Fruit fly (Drosophila melanogaster) whole organism, embryonic: ENCODE results near the gene CG43318.

ENCODE experiments used
- Ada2b ChIP-seq: fragments of 200-800 bp; sonication (Bioruptor generic); IDR thresholded peaks from 2 replicates; pipeline ENCODE4 v1.3.6; 2022; ENCODE audit warnings: missing biosample characterization, missing genetic modification characterization
- CG10959 ChIP-seq: fragments of 200-800 bp; sonication (Bioruptor generic); IDR thresholded peaks from 2 replicates; pipeline ENCODE4 v1.3.6; 2022; ENCODE audit warnings: missing biosample characterization, missing genetic modification characterization
- CG10979 ChIP-seq: fragments of 200-800 bp; sonication (Bioruptor generic); optimal IDR thresholded peaks from 2 replicates; lab custom pipeline; 2018; ENCODE audit warnings: missing biosample characterization, mild to moderate bottlenecking, missing genetic modification characterization, moderate library complexity
- CG11398 ChIP-seq: fragments of 200-800 bp; sonication (Bioruptor generic); optimal IDR thresholded peaks from 2 replicates; lab custom pipeline; 2016; ENCODE audit warnings: missing biosample characterization, missing genetic modification characterization
- CG12071 ChIP-seq: fragments of 200-800 bp; sonication (Bioruptor generic); optimal IDR thresholded peaks from 3 replicates; lab custom pipeline; 2018; ENCODE audit warnings: missing biosample characterization, mild to moderate bottlenecking, missing genetic modification characterization
- CG12155 ChIP-seq: fragments of 200-800 bp; sonication (Bioruptor generic); optimal IDR thresholded peaks from 3 replicates; lab custom pipeline; 2016; ENCODE audit warnings: missing biosample characterization, missing genetic modification characterization
- CG12659 ChIP-seq: fragments of 200-800 bp; sonication (Bioruptor generic); optimal IDR thresholded peaks from 3 replicates; lab custom pipeline; 2017; ENCODE audit warnings: mild to moderate bottlenecking, missing biosample characterization, missing genetic modification reagents, missing genetic modification characterization
- CG16863 ChIP-seq: fragments of 200-800 bp; sonication (Bioruptor generic); optimal IDR thresholded peaks from 3 replicates; lab custom pipeline; 2016; ENCODE audit warnings: missing biosample characterization, missing genetic modification characterization
- CG18476 ChIP-seq: fragments of 200-800 bp; sonication (Bioruptor generic); optimal IDR thresholded peaks from 2 replicates; lab custom pipeline; 2016; ENCODE audit warnings: missing biosample characterization, mild to moderate bottlenecking, missing genetic modification characterization
- CG18619 ChIP-seq: fragments of 200-800 bp; sonication (Bioruptor generic); optimal IDR thresholded peaks from 3 replicates; lab custom pipeline; 2017; ENCODE audit warnings: missing biosample characterization, mild to moderate bottlenecking, missing genetic modification characterization
- CG18764 ChIP-seq: fragments of 200-800 bp; sonication (Bioruptor generic); optimal IDR thresholded peaks from 3 replicates; lab custom pipeline; 2016; ENCODE audit warnings: missing biosample characterization, missing genetic modification characterization
- CG2120 ChIP-seq: fragments of 200-800 bp; sonication (Bioruptor generic); optimal IDR thresholded peaks from 3 replicates; lab custom pipeline; 2016; ENCODE audit warnings: missing biosample characterization, missing genetic modification characterization
- CG2129 ChIP-seq: fragments of 200-800 bp; sonication (Bioruptor generic); IDR thresholded peaks from 2 replicates; pipeline ENCODE4 v1.3.6; 2022; ENCODE audit warnings: missing biosample characterization, missing genetic modification characterization; ENCODE audit not compliant: partially characterized antibody
- CG3065 ChIP-seq: fragments of 200-800 bp; sonication (Bioruptor generic); optimal IDR thresholded peaks from 2 replicates; lab custom pipeline; 2016; ENCODE audit warnings: missing biosample characterization, missing genetic modification characterization
- CG32532 ChIP-seq: fragments of 200-800 bp; sonication (Bioruptor generic); IDR thresholded peaks from 2 replicates; pipeline ENCODE4 v1.3.6; 2022; ENCODE audit warnings: missing biosample characterization, missing genetic modification characterization
- CG33213 ChIP-seq: fragments of 200-800 bp; sonication (Bioruptor generic); optimal IDR thresholded peaks from 3 replicates; lab custom pipeline; 2016; ENCODE audit warnings: missing biosample characterization, missing genetic modification characterization
- CG33557 ChIP-seq: fragments of 200-800 bp; sonication (Bioruptor generic); optimal IDR thresholded peaks from 2 replicates; lab custom pipeline; 2019; ENCODE audit warnings: missing biosample characterization, mild to moderate bottlenecking, missing genetic modification characterization, moderate library complexity
- CG34224 ChIP-seq: fragments of 200-800 bp; sonication (Bioruptor generic); IDR thresholded peaks from 3 replicates; pipeline ENCODE4 v1.3.6; 2022; ENCODE audit warnings: missing biosample characterization, missing genetic modification characterization; ENCODE audit not compliant: partially characterized antibody
- CG34422 ChIP-seq: fragments of 200-800 bp; sonication (Bioruptor generic); IDR thresholded peaks from 3 replicates; pipeline ENCODE4 v1.3.6; 2022; ENCODE audit warnings: missing biosample characterization, missing genetic modification characterization
- CG4360 ChIP-seq: fragments of 200-800 bp; sonication (Bioruptor generic); IDR thresholded peaks from 2 replicates; pipeline ENCODE4 v1.3.6; 2022; ENCODE audit warnings: missing biosample characterization, missing genetic modification characterization
- CG7786 ChIP-seq: fragments of 200-800 bp; sonication (Bioruptor generic); optimal IDR thresholded peaks from 2 replicates; lab custom pipeline; 2016; ENCODE audit warnings: missing biosample characterization, missing genetic modification characterization
- CG9797 ChIP-seq: fragments of 200-800 bp; sonication (Bioruptor generic); optimal IDR thresholded peaks from 3 replicates; lab custom pipeline; 2018; ENCODE audit warnings: missing biosample characterization, mild to moderate bottlenecking, missing genetic modification characterization
- D19A ChIP-seq: fragments of 200-800 bp; optimal IDR thresholded peaks from 3 replicates; lab custom pipeline; 2019; ENCODE audit warnings: missing biosample characterization, mild to moderate bottlenecking, missing genetic modification characterization, moderate library complexity
- Fer1 ChIP-seq: fragments of 200-800 bp; sonication (Bioruptor generic); optimal IDR thresholded peaks from 2 replicates; lab custom pipeline; 2017; ENCODE audit warnings: missing biosample characterization, mild to moderate bottlenecking, missing genetic modification characterization
- GATAe ChIP-seq: fragments of 200-800 bp; sonication (Bioruptor generic); conservative IDR thresholded peaks from 2 replicates; pipeline ENCODE4 v1.3.6; 2022; ENCODE audit warnings: missing biosample characterization, missing genetic modification characterization
- Hey ChIP-seq: fragments of 200-800 bp; sonication (Bioruptor generic); optimal IDR thresholded peaks from 3 replicates; lab custom pipeline; 2018; ENCODE audit warnings: missing biosample characterization, mild to moderate bottlenecking, missing genetic modification characterization
- HmgZ ChIP-seq: fragments of 200-800 bp; sonication (Bioruptor generic); optimal IDR thresholded peaks from 2 replicates; lab custom pipeline; 2018; ENCODE audit warnings: missing biosample characterization, mild to moderate bottlenecking, missing genetic modification characterization
- MESR4 ChIP-seq: fragments of 200-800 bp; sonication (Bioruptor generic); optimal IDR thresholded peaks from 2 replicates; lab custom pipeline; 2018; ENCODE audit warnings: missing biosample characterization, mild to moderate bottlenecking, missing genetic modification characterization, moderate library complexity
- Nf-YB ChIP-seq: fragments of 200-800 bp; sonication (Bioruptor generic); optimal IDR thresholded peaks from 3 replicates; lab custom pipeline; 2019; ENCODE audit warnings: missing biosample characterization, mild to moderate bottlenecking, missing genetic modification characterization, moderate library complexity
- Opbp ChIP-seq: fragments of 200-800 bp; sonication (Bioruptor generic); IDR thresholded peaks from 3 replicates; pipeline ENCODE4 v1.3.6; 2022; ENCODE audit warnings: missing biosample characterization, missing genetic modification characterization; ENCODE audit not compliant: partially characterized antibody
- TFAM ChIP-seq: fragments of 200-800 bp; sonication (Bioruptor generic); optimal IDR thresholded peaks from 2 replicates; lab custom pipeline; 2017; ENCODE audit warnings: missing biosample characterization, missing genetic modification characterization, inconsistent platforms
- Xrp1 ChIP-seq: fragments of 200-800 bp; sonication (Bioruptor generic); IDR thresholded peaks from 2 replicates; pipeline ENCODE4 v1.3.6; 2022; ENCODE audit warnings: missing biosample characterization, missing genetic modification characterization
- ab ChIP-seq: fragments of 200-800 bp; sonication (Bioruptor generic); optimal IDR thresholded peaks from 2 replicates; lab custom pipeline; 2016; ENCODE audit warnings: missing biosample characterization, missing genetic modification characterization
- ato ChIP-seq: fragments of 200-800 bp; sonication (Bioruptor generic); IDR thresholded peaks from 2 replicates; pipeline ENCODE4 v1.3.6; 2022; ENCODE audit warnings: missing biosample characterization, missing genetic modification characterization; ENCODE audit not compliant: partially characterized antibody
- bcd ChIP-seq: fragments of 200-800 bp; sonication (Bioruptor generic); optimal IDR thresholded peaks from 2 replicates; lab custom pipeline; 2017; ENCODE audit warnings: missing biosample characterization, mild to moderate bottlenecking, missing genetic modification characterization
- bsh ChIP-seq, 2 experiments: fragments of 200-800 bp; sonication (Bioruptor generic); optimal IDR thresholded peaks; 2 replicates each; lab custom pipeline; 2017 to 2018; ENCODE audit warnings: mild to moderate bottlenecking in 2 of 2, missing biosample characterization in 2 of 2, missing genetic modification characterization in 2 of 2, moderate library complexity in 1 of 2
- da ChIP-seq: fragments of 200-800 bp; sonication (Bioruptor generic); optimal IDR thresholded peaks from 2 replicates; lab custom pipeline; 2016; ENCODE audit warnings: missing biosample characterization, missing genetic modification characterization
- dmrt11E ChIP-seq: fragments of 200-800 bp; sonication (Bioruptor generic); optimal IDR thresholded peaks from 3 replicates; lab custom pipeline; 2018; ENCODE audit warnings: missing biosample characterization, mild to moderate bottlenecking, missing genetic modification characterization, moderate library complexity
- emc ChIP-seq: fragments of 200-800 bp; sonication (Bioruptor generic); optimal IDR thresholded peaks from 2 replicates; lab custom pipeline; 2016; ENCODE audit warnings: missing biosample characterization, missing genetic modification characterization
- hb ChIP-seq: fragments of 200-800 bp; sonication (Bioruptor generic); IDR thresholded peaks from 3 replicates; pipeline ENCODE4 v1.3.6; 2022; ENCODE audit warnings: missing biosample characterization, missing genetic modification characterization; ENCODE audit not compliant: partially characterized antibody
- jing ChIP-seq: fragments of 200-800 bp; sonication (Bioruptor generic); optimal IDR thresholded peaks from 2 replicates; lab custom pipeline; 2018; ENCODE audit warnings: missing biosample characterization, mild to moderate bottlenecking, missing genetic modification characterization
- klu ChIP-seq: fragments of 200-800 bp; sonication (Bioruptor generic); IDR thresholded peaks from 2 replicates; pipeline ENCODE4 v1.3.6; 2022; ENCODE audit warnings: missing biosample characterization, missing genetic modification characterization
- mirr ChIP-seq: fragments of 200-800 bp; sonication (Bioruptor generic); optimal IDR thresholded peaks from 3 replicates; lab custom pipeline; 2018; ENCODE audit warnings: missing biosample characterization, mild to moderate bottlenecking, missing genetic modification characterization
- odd ChIP-seq: fragments of 200-800 bp; sonication (Bioruptor generic); optimal IDR thresholded peaks from 2 replicates; lab custom pipeline; 2017; ENCODE audit warnings: missing biosample characterization, mild to moderate bottlenecking, missing genetic modification characterization
- pho ChIP-seq: fragments of 200-800 bp; sonication (Bioruptor generic); optimal IDR thresholded peaks from 2 replicates; lab custom pipeline; 2016; ENCODE audit warnings: missing biosample characterization, missing genetic modification characterization
- pum ChIP-seq: fragments of 200-800 bp; sonication (Bioruptor generic); optimal IDR thresholded peaks from 2 replicates; lab custom pipeline; 2016; ENCODE audit warnings: missing biosample characterization, missing genetic modification characterization
- rib ChIP-seq: fragments of 200-800 bp; sonication (Bioruptor generic); IDR thresholded peaks from 2 replicates; pipeline ENCODE4 v1.3.6; 2022; ENCODE audit warnings: missing biosample characterization, missing genetic modification characterization
- slou ChIP-seq: fragments of 200-800 bp; sonication (Bioruptor generic); optimal IDR thresholded peaks from 3 replicates; lab custom pipeline; 2016; ENCODE audit warnings: missing biosample characterization, missing genetic modification characterization
- tap ChIP-seq: fragments of 200-800 bp; optimal IDR thresholded peaks from 3 replicates; lab custom pipeline; 2019; ENCODE audit warnings: missing biosample characterization, mild to moderate bottlenecking, missing genetic modification characterization, moderate library complexity
- trh ChIP-seq: fragments of 200-800 bp; sonication (Bioruptor generic); optimal IDR thresholded peaks from 2 replicates; lab custom pipeline; 2016; ENCODE audit warnings: missing biosample characterization, missing genetic modification characterization
- zf30C ChIP-seq: fragments of 200-800 bp; sonication (Bioruptor generic); optimal IDR thresholded peaks from 3 replicates; lab custom pipeline; 2018; ENCODE audit warnings: missing biosample characterization, mild to moderate bottlenecking, missing genetic modification characterization

Gene CG43318

dm6 chr3R:15794258-15794727 is 38.9 kb downstream of the CG43318 start (continued):
- no peak; the same call in 2 of the 3 replicates for TF ChIP-seq Opbp (GFP tag; lab: Robert Waterston, UW)
- TF ChIP-seq bsh (GFP tag; optimal IDR thresholded peaks at IDR 0.05; lab: Kevin White, UChicago), result peak in 1 of 2 experiments; percentile 25
- no peak for TF ChIP-seq CG4360 (GFP tag; lab: Robert Waterston, UW)
- no peak for TF ChIP-seq Ada2b (GFP tag; lab: Robert Waterston, UW)
- peak; percentile 22 for TF ChIP-seq da (GFP tag; lab: Kevin White, UChicago)
- peak; percentile 39 for TF ChIP-seq CG12071 (GFP tag; lab: Kevin White, UChicago)
- peak; percentile 58 for TF ChIP-seq CG2120
- TF ChIP-seq CG9797 (GFP tag; lab: Kevin White, UChicago), result no peak
- no peak for TF ChIP-seq pum
- TF ChIP-seq CG18764, result peak; percentile 30
- TF ChIP-seq dmrt11E, result no peak
- no peak for TF ChIP-seq slou (GFP tag; lab: Kevin White, UChicago)
- no peak for TF ChIP-seq klu
- TF ChIP-seq GATAe (GFP tag; lab: Robert Waterston, UW), result no peak
- TF ChIP-seq hb, result no peak
- 0 out of 2 replicates have a peak, but pooled peaks have one; percentile 21 for TF ChIP-seq rib (GFP tag; lab: Robert Waterston, UW)
- peak; percentile 87 for TF ChIP-seq CG34422 (GFP tag; lab: Robert Waterston, UW)
- TF ChIP-seq CG10959 (GFP tag; lab: Robert Waterston, UW), result no peak
- TF ChIP-seq ato (GFP tag; lab: Robert Waterston, UW), result no peak
- TF ChIP-seq Xrp1, result peak; percentile 52; the same call in 1 of the 2 replicates
- TF ChIP-seq CG12659, result peak; percentile 41
- TF ChIP-seq pho, result peak; percentile 73
- TF ChIP-seq jing (GFP tag; lab: Kevin White, UChicago), result no peak
- TF ChIP-seq TFAM (GFP tag; lab: Kevin White, UChicago), result no peak
- peak; percentile 12 for TF ChIP-seq emc (GFP tag; lab: Kevin White, UChicago)
- no peak for TF ChIP-seq tap (tag; lab: Kevin White, UChicago)
- TF ChIP-seq CG33213 (GFP tag; lab: Kevin White, UChicago), result peak; percentile 66
- TF ChIP-seq bcd (GFP tag; lab: Kevin White, UChicago), result peak; percentile 14
- no peak for TF ChIP-seq D19A (tag; lab: Kevin White, UChicago)
- no peak for TF ChIP-seq trh (GFP tag; lab: Kevin White, UChicago)
- TF ChIP-seq CG12155 (GFP tag; lab: Kevin White, UChicago), result peak; percentile 5
- no peak for TF ChIP-seq CG18476
- TF ChIP-seq mirr (GFP tag; lab: Kevin White, UChicago), result peak; percentile 65
- TF ChIP-seq CG7786 (GFP tag; lab: Kevin White, UChicago), result no peak
- TF ChIP-seq CG11398, result peak; percentile 39
- TF ChIP-seq CG33557, result no peak
- no peak for TF ChIP-seq Nf-YB
- TF ChIP-seq HmgZ (tag; lab: Kevin White, UChicago), result peak; percentile 45
- no peak for TF ChIP-seq CG34224 (GFP tag; lab: Robert Waterston, UW)
- peak; percentile 24 for TF ChIP-seq Hey (tag; lab: Kevin White, UChicago)
- TF ChIP-seq CG3065, result no peak
- TF ChIP-seq odd (GFP tag; lab: Kevin White, UChicago), result no peak
- TF ChIP-seq ab (GFP tag; lab: Kevin White, UChicago), result no peak
- no peak for TF ChIP-seq CG2129 (GFP tag; lab: Robert Waterston, UW)
- TF ChIP-seq CG18619 (GFP tag; lab: Kevin White, UChicago), result peak; percentile 33
- peak; percentile 7 for TF ChIP-seq CG10979 (tag; lab: Kevin White, UChicago)
- no peak for TF ChIP-seq CG32532
- TF ChIP-seq zf30C (GFP tag; lab: Kevin White, UChicago), result peak; percentile 24
- peak; percentile 64 for TF ChIP-seq Fer1 (GFP tag; lab: Kevin White, UChicago)
- TF ChIP-seq CG16863 (GFP tag; lab: Kevin White, UChicago), result peak; percentile 51
- peak; percentile 25 for TF ChIP-seq MESR4
